Worm (Caenorhabditis elegans): Measurements from ENCODE around the gene fbxa-81.

The fbxa-81 gene

ce11 chrX:14541992-14542391, at the start of gene fbxa-81:
Gene fbxa-81 (minus strand): TSS chrX:14542092.
- no peak for TF ChIP-seq lsy-2 (tag; optimal IDR thresholded peaks at IDR 0.05)
- TF ChIP-seq mls-2 (tag; optimal IDR thresholded peaks at IDR 0.05): no peak
- TF ChIP-seq unc-120 (tag; optimal IDR thresholded peaks at IDR 0.05; ENCODE audit: poor library complexity, severe bottlenecking): no peak
- TF ChIP-seq cnd-1 (tag; optimal IDR thresholded peaks at IDR 0.05): no peak
- TF ChIP-seq bed-3 (GFP tag; optimal IDR thresholded peaks at IDR 0.05): no peak
- no peak for TF ChIP-seq lin-13 (tag; optimal IDR thresholded peaks at IDR 0.05)
- TF ChIP-seq nhr-12 (tag; optimal IDR thresholded peaks at IDR 0.05): no peak
- no peak for TF ChIP-seq mab-5 (tag; optimal IDR thresholded peaks at IDR 0.05)
- TF ChIP-seq nhr-2 (tag; optimal IDR thresholded peaks at IDR 0.05): no peak
- no peak for TF ChIP-seq ham-2 (GFP tag; optimal IDR thresholded peaks at IDR 0.05)
- no peak for TF ChIP-seq ceh-83 (GFP tag; optimal IDR thresholded peaks at IDR 0.05)
- TF ChIP-seq nhr-76 (tag; optimal IDR thresholded peaks at IDR 0.05): no peak
- no peak for TF ChIP-seq M03D4.4 (tag; optimal IDR thresholded peaks at IDR 0.05)

DNA sequence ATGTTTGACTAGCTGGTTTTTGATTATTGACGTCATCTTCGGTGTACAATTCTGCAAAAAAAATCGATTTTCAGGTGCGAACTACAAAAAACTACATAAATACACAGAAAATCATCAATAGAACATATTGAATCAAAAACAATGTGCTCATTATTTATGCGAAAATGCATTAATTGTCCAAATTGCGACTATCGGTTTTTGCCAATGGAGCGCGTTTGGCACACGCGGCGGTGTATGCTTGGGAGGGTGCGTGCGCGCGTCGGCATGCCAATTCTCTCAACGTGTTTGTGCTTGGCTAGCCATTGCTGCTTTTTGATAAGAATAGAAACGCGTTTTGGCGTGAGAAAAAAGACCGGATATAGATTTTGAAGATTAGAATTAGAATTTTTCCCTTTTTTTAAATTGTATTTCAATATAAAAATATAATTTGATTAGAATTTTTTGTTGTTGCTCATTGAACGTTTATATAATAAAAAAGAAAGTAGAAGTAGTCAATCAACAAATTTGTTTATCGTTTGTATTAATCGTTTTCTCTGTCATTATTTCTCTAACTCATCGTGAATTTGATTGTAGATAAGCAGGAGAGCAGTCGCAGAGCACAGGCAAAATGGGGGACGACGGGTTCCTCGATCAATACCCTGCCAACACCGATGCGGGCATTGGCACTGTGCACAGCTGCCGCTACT, 47.3 kb upstream of the fbxa-81 start, which contains the start of the genes C44H4.4 and tap-1:
C44H4.4 (minus strand) TSS at position 51 of the 686 bp plus-strand sequence.
tap-1 (plus strand) TSS at position 574 of the 686 bp plus-strand sequence.
- TF ChIP-seq mls-2 (tag; optimal IDR thresholded peaks at IDR 0.05): no peak
- no peak for TF ChIP-seq bed-3 (GFP tag; optimal IDR thresholded peaks at IDR 0.05)
- no peak for TF ChIP-seq nhr-12 (tag; optimal IDR thresholded peaks at IDR 0.05)
- no peak for TF ChIP-seq cnd-1 (tag; optimal IDR thresholded peaks at IDR 0.05)
- no peak for TF ChIP-seq flh-1 (GFP tag; optimal IDR thresholded peaks at IDR 0.05)
- no peak for TF ChIP-seq hlh-1 (tag; optimal IDR thresholded peaks at IDR 0.05)
- peak; percentile 17 for TF ChIP-seq ham-2 (GFP tag; optimal IDR thresholded peaks at IDR 0.05)
- peak; percentile 65 for TF ChIP-seq ces-1 (GFP tag; optimal IDR thresholded peaks at IDR 0.05)
- TF ChIP-seq mep-1 (tag; optimal IDR thresholded peaks at IDR 0.05): peak; percentile 66
- no peak for TF ChIP-seq unc-39 (tag; optimal IDR thresholded peaks at IDR 0.05)
- TF ChIP-seq ceh-39 (tag; optimal IDR thresholded peaks at IDR 0.05): peak; percentile 65
- TF ChIP-seq ceh-43 (GFP tag; optimal IDR thresholded peaks at IDR 0.05): no peak

DNA sequence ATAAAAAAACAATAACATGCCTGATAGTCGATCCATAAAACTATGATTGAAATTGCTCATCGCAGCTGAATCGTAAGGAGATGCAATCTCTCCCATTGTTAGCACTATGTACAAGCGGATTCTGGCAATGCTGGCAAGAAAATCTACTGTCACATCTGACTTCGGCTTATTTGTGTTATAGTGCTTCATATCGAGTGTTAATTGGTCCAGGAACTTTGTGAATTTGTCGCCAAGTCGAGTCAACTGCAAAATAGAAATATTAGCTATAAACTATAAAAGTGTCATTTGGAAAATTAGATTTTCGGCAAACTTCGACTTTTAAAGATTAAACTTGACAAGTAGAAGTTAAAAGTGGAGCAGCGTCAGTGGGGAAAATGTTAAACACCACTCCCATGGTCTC, 42.4 kb upstream of the fbxa-81 start:
- TF ChIP-seq sem-2 (GFP tag; optimal IDR thresholded peaks at IDR 0.05): no peak
- no peak for TF ChIP-seq flh-1 (GFP tag; optimal IDR thresholded peaks at IDR 0.05)
- TF ChIP-seq ceh-43 (GFP tag; optimal IDR thresholded peaks at IDR 0.05): no peak

- TF ChIP-seq elt-1 (tag; optimal IDR thresholded peaks at IDR 0.05; ENCODE audit: borderline replicate concordance, insufficient read depth) (peak; percentile 84), flh-1 (GFP tag; optimal IDR thresholded peaks at IDR 0.05) (no peak), cnd-1 (tag; optimal IDR thresholded peaks at IDR 0.05) (peak; percentile 2), nhr-76 (tag; optimal IDR thresholded peaks at IDR 0.05) (no peak), ceh-83 (GFP tag; optimal IDR thresholded peaks at IDR 0.05) (peak; percentile 27), nhr-2 (tag; optimal IDR thresholded peaks at IDR 0.05) (peak; percentile 27), nhr-12 (tag; optimal IDR thresholded peaks at IDR 0.05) (no peak), ham-2 (GFP tag; optimal IDR thresholded peaks at IDR 0.05) (peak; percentile 89)
Observed at ce11 chrX:14581429-14581828, 39.5 kb upstream of the fbxa-81 start, which contains the start of gene sym-1. Gene sym-1 (plus strand): TSS chrX:14581622.

ce11 chrX:14580853-14581252, 39.0 kb upstream of the fbxa-81 start:
- peak; percentile 64 for TF ChIP-seq blmp-1 (tag; optimal IDR thresholded peaks at IDR 0.05)
- TF ChIP-seq unc-62 (GFP tag; optimal IDR thresholded peaks at IDR 0.05): no peak

- no peak for TF ChIP-seq ztf-11 (tag; optimal IDR thresholded peaks at IDR 0.05)
- TF ChIP-seq drap-1 (GFP tag; optimal IDR thresholded peaks at IDR 0.05): no peak
- TF ChIP-seq M03D4.4 (tag; optimal IDR thresholded peaks at IDR 0.05): peak; percentile 2
- peak; percentile 28 for TF ChIP-seq ceh-83 (GFP tag; optimal IDR thresholded peaks at IDR 0.05)
- TF ChIP-seq cnd-1 (tag; optimal IDR thresholded peaks at IDR 0.05): no peak
- TF ChIP-seq ham-2 (GFP tag; optimal IDR thresholded peaks at IDR 0.05): peak; percentile 96
- no peak for TF ChIP-seq hlh-1 (tag; optimal IDR thresholded peaks at IDR 0.05)
- no peak for TF ChIP-seq mep-1 (tag; optimal IDR thresholded peaks at IDR 0.05)
- TF ChIP-seq sptf-1 (tag; optimal IDR thresholded peaks at IDR 0.05): peak; percentile 59
- peak; percentile 44 for TF ChIP-seq nhr-2 (tag; optimal IDR thresholded peaks at IDR 0.05)
- no peak for TF ChIP-seq snpc-4 (tag; optimal IDR thresholded peaks at IDR 0.05)
- TF ChIP-seq mls-2 (tag; optimal IDR thresholded peaks at IDR 0.05): peak; percentile 20
- no peak for TF ChIP-seq nhr-12 (tag; optimal IDR thresholded peaks at IDR 0.05)
- TF ChIP-seq elt-3 (tag; optimal IDR thresholded peaks at IDR 0.05): no peak
- no peak for TF ChIP-seq tbx-8 (GFP tag; optimal IDR thresholded peaks at IDR 0.05)
- TF ChIP-seq mab-5 (tag; optimal IDR thresholded peaks at IDR 0.05): no peak
Observed at ce11 chrX:14577579-14578127, 35.8 kb upstream of the fbxa-81 start, which contains the start of gene let-4. Gene let-4 (plus strand): TSS chrX:14577935.
